Fruit fly (Drosophila melanogaster) whole organism: ENCODE data around the gene CG4960.

Experiments
- CG8478 ChIP-seq: fragments of >200 bp; optimal IDR thresholded peaks from 2 replicates; lab custom pipeline; 2018; ENCODE audit warnings: inconsistent platforms
- Dll ChIP-seq: fragments of >200 bp; optimal IDR thresholded peaks from 2 replicates; lab custom pipeline; 2017
- pan ChIP-seq: fragments of >200 bp; optimal IDR thresholded peaks from 2 replicates; lab custom pipeline; 2017
- psq ChIP-seq: fragments of >200 bp; optimal IDR thresholded peaks from 2 replicates; lab custom pipeline; 2017

DNA sequence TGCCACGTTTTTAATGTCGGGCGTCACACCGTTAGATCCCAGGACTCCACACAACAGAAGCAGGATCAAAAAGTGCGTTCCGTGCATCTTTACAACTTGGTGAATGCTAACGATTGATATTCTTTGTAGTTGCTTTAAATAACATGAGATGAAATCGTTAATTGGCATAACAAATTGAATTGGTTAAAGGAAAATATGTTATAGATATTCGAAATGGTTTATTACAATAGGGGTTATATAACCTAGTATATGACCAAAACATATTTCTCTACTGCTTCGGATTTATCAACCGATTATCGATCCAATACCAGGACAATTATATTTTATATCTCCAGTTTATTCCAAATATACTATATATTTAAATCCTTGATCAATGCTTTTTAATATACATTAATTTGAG is 42.5 kb upstream of the CG4960 start, which contains the start of gene Mst57Dc:
- no peak for TF ChIP-seq CG8478 (lab: Kevin White, UChicago)
- TF ChIP-seq Dll (lab: Kevin White, UChicago): no peak
- no peak for TF ChIP-seq pan (lab: Kevin White, UChicago)
- no peak for TF ChIP-seq psq
